Fruit fly (Drosophila melanogaster): ENCODE data around the gene CG43773.

The CG43773 gene

DNA sequence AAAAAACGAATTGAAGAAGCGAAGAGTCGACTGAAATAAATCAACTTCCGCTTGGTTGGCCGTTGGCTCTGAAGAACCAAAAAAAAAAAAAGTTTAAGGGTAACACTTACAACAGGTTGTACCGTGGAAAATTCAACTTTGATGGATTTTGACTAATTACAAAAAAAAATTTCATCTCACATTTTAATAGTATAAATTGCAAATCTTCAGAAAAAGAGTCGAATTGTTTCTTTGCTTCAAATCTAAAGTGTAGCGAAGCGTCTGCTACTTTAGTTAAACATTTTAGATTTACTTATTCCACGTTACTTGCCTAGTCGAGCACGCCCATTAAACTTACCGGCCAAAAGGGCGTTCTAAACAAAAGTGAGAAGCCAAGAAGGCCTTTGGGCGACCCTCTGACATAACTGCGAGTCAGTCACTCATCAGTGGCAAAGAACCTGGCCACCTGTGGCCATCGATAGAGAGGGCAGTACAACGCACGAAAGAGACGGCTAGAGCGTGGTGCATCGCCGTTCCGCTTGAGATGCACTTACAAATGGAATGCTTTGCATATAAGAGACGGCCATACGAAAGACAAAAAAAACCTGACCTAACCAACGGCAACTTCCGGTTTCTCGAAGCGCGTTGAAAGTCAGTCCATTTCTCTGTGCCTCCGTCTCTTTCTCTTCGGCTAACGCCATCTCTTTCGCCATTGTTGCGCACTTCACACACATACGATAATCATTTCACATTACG lies 14.3 kb downstream of the CG43773 start:
- TF ChIP-seq Sin3A (optimal IDR thresholded peaks at IDR 0.05) (no peak), h (optimal IDR thresholded peaks at IDR 0.05) (no peak), Myc (optimal IDR thresholded peaks at IDR 0.05) (no peak), psq (optimal IDR thresholded peaks at IDR 0.05) (no peak), ttk (optimal IDR thresholded peaks at IDR 0.05) (no peak), insv (optimal IDR thresholded peaks at IDR 0.05) (no peak)

dm6 chr2L:4023312-4023926 lies 15.9 kb downstream of the CG43773 start:
- TF ChIP-seq psq (optimal IDR thresholded peaks at IDR 0.05) (no peak), ttk (optimal IDR thresholded peaks at IDR 0.05) (no peak), Myc (optimal IDR thresholded peaks at IDR 0.05) (no peak), insv (optimal IDR thresholded peaks at IDR 0.05) (no peak), h (optimal IDR thresholded peaks at IDR 0.05) (no peak), Sin3A (optimal IDR thresholded peaks at IDR 0.05) (no peak)

dm6 chr2L:4025077-4025476 lies 17.6 kb downstream of the CG43773 start:
- TF ChIP-seq insv (optimal IDR thresholded peaks at IDR 0.05) (no peak), h (optimal IDR thresholded peaks at IDR 0.05) (no peak), ttk (optimal IDR thresholded peaks at IDR 0.05) (no peak), psq (optimal IDR thresholded peaks at IDR 0.05) (no peak), Sin3A (optimal IDR thresholded peaks at IDR 0.05) (no peak), Myc (optimal IDR thresholded peaks at IDR 0.05) (no peak)

DNA sequence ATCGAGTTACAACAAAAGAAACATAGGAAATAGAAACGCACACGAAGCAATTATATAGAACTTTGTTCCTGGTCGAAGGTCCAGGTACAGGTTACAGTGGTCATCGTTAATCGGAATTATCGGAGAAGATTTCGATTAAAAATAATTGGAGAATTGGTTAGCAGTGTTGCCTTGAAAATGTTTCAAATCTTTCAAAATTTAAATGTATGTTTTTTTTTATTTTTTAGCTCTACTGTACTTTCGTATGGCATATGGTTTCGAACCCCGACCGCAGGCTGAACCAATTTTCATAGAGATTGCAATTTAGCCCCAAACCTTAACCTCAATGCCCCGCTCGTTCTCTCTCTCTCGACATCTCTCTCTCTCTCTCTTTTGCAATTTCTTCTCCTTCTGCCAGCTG lies 20.5 kb downstream of the CG43773 start:
- no peak for TF ChIP-seq insv (optimal IDR thresholded peaks at IDR 0.05)
- no peak for TF ChIP-seq Myc (optimal IDR thresholded peaks at IDR 0.05)
- no peak for TF ChIP-seq psq (optimal IDR thresholded peaks at IDR 0.05)
- TF ChIP-seq ttk (optimal IDR thresholded peaks at IDR 0.05) = no peak
- no peak for TF ChIP-seq h (optimal IDR thresholded peaks at IDR 0.05)
- no peak for TF ChIP-seq Sin3A (optimal IDR thresholded peaks at IDR 0.05)

dm6 chr2L:4028697-4029096 lies 21.2 kb downstream of the CG43773 start:
- TF ChIP-seq Sin3A (optimal IDR thresholded peaks at IDR 0.05) (no peak), h (optimal IDR thresholded peaks at IDR 0.05) (no peak), Myc (optimal IDR thresholded peaks at IDR 0.05) (no peak), insv (optimal IDR thresholded peaks at IDR 0.05) (no peak), ttk (optimal IDR thresholded peaks at IDR 0.05) (no peak), psq (optimal IDR thresholded peaks at IDR 0.05) (no peak)

DNA sequence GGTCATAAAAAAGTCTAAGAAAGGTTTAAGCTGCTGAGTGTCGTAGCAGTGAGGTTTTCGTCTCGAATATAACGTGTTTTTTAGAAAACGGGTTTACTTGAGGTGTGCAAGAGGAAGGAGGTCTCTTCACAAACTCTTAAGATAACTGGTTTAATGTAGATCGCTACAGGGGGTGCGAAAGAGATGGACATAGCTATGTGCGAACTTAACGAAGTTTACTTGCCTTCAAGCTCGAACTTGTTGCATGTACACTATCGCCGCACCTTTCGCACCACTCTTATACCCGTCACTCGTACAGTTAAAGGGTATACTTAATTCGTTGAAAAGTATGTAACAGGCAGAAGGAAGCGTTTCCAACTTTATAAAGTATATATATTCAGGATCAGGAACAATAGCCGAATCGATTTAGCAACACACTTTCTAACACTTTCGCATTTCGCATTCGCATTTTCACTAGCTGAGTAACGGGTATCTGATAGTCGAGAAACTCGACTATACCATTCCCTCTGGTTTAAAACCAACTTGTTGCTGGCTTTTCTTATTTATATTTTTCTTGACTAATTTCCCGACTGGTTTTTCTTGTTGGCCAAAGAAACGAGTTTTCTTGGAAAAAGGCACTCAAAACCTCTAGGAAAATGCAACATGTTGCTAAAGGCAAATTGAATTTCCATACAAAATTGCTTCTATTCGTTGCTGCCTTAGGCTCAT lies 22.9 kb downstream of the CG43773 start:
- TF ChIP-seq Myc (optimal IDR thresholded peaks at IDR 0.05) (no peak), psq (optimal IDR thresholded peaks at IDR 0.05) (no peak)

- TF ChIP-seq psq (optimal IDR thresholded peaks at IDR 0.05) (no peak), Myc (optimal IDR thresholded peaks at IDR 0.05) (no peak), h (optimal IDR thresholded peaks at IDR 0.05) (no peak), ttk (optimal IDR thresholded peaks at IDR 0.05) (no peak), insv (optimal IDR thresholded peaks at IDR 0.05) (no peak), Sin3A (optimal IDR thresholded peaks at IDR 0.05) (no peak)
These were observed 24.0 kb downstream of the CG43773 start, which contains the start of gene ed for dm6 chr2L:4031203-4032096. Gene ed, plus strand, starts transcription at chr2L:4031377.

DNA sequence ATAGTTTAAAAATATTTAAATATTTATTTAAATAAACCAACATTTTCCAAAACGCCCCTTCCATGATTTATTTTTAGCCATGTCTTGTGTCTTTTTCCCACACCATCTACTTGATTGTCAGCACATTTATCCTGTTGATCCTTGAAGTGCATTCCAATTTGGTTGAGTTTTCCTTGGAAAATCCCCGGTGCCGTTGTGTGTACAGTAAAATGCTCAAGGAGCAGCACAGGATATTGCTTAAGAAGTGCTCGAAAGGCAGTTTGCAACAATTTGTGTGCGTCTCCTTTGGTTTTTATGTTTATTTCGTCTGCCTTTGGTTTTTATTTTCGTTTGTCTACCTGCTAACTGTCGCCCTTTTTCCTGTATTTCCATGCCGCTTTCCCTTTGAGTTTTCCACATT lies 26.8 kb downstream of the CG43773 start:
- TF ChIP-seq ttk (optimal IDR thresholded peaks at IDR 0.05) = no peak
- no peak for TF ChIP-seq Sin3A (optimal IDR thresholded peaks at IDR 0.05)
- no peak for TF ChIP-seq h (optimal IDR thresholded peaks at IDR 0.05)
- TF ChIP-seq Myc (optimal IDR thresholded peaks at IDR 0.05) = no peak
- no peak for TF ChIP-seq insv (optimal IDR thresholded peaks at IDR 0.05)
- no peak for TF ChIP-seq psq (optimal IDR thresholded peaks at IDR 0.05)

- TF ChIP-seq ttk (optimal IDR thresholded peaks at IDR 0.05) (no peak), Myc (optimal IDR thresholded peaks at IDR 0.05) (no peak), psq (optimal IDR thresholded peaks at IDR 0.05) (no peak), h (optimal IDR thresholded peaks at IDR 0.05) (no peak), Sin3A (optimal IDR thresholded peaks at IDR 0.05) (no peak), insv (optimal IDR thresholded peaks at IDR 0.05) (no peak)
These were observed 28.8 kb downstream of the CG43773 start for dm6 chr2L:4036306-4036705.

- TF ChIP-seq h (optimal IDR thresholded peaks at IDR 0.05) (no peak), psq (optimal IDR thresholded peaks at IDR 0.05) (no peak), Sin3A (optimal IDR thresholded peaks at IDR 0.05) (no peak), Myc (optimal IDR thresholded peaks at IDR 0.05) (no peak), insv (optimal IDR thresholded peaks at IDR 0.05) (no peak)
These were observed 29.5 kb downstream of the CG43773 start for dm6 chr2L:4037015-4037414.

DNA sequence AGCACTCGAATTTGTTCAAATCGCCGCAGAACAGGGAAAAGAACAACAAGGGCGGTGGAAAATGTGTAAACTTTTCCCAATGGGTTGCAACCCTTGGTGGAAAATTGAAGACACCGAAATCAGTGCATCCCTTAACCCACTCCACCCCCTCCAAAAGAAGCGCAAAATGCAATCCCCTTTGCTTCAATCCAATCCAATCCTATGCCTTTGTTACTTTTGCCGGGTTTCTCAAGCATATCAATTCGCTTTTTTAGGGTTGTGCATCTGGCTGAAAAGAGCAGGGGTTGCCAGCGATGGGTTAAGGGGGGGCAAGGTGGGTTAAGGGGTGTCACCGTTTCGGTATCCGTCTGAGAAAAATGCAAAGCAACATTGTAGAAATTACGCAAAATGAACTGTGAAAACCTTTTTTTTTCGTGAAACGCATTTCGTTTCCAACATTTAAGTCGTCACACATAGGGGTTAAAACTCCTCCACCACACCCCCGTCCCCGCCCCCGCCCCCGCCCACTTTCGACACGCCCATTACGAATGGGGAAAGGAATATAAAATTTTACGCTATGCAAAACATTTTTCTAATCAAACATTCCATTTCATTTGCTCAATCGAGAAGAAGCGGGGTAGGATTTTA lies 30.7 kb downstream of the CG43773 start:
- no peak for TF ChIP-seq psq (optimal IDR thresholded peaks at IDR 0.05)
